Worm (Caenorhabditis elegans): ENCODE data around the gene F49F1.14.
"Not testable (repeated sequence)": the region's sequence is repeated elsewhere in the genome, so short reads cannot be mapped to it uniquely, and the experiment has no call there.

Gene F49F1.14

DNA sequence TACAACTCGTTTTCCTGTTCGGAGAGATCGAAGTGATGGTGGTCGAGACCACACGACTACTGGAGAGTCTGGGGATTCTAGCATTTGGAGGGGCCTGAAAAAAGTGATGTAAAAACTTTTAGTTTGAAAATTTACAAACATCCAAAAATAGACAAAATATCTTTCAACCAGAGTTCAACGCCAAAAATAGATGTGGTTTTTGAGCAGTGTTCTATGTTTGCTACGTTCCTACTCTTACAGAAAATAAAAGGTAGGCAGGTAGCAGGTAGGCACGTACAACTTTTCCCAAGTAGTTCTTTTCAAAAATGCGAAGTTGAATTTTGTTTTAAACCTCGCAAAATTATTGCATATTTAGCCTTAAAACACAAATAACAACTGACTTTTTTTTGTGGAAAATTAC lies at the start of gene F49F1.14:
Gene F49F1.14, minus strand, starts transcription at position 101 of the 400 bp plus-strand sequence.
- TF ChIP-seq unc-62 (GFP tag; optimal IDR thresholded peaks at IDR 0.05): no peak

DNA sequence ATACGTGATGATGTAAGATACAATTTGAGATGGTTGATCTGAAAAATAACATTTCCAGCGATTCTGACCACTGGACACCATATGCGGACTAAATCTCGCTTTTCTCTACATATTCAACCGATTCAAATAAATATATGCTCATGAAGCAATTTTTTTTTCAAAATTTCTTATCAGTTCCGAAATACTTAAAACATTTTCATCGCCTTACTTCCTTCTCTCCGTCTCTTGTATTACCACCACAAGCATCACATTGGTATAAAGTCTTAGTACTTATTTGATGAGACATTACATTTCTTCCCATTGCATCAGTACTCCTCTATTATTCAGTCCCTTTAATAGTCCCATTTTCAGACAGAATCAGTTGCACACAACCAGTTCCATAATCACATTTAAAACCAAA lies 42.4 kb upstream of the F49F1.14 start, which contains the start of gene K08D10.14:
Gene K08D10.14, plus strand, starts transcription at position 301 of the 400 bp plus-strand sequence.
- TF ChIP-seq unc-62 (GFP tag; optimal IDR thresholded peaks at IDR 0.05): no peak

DNA sequence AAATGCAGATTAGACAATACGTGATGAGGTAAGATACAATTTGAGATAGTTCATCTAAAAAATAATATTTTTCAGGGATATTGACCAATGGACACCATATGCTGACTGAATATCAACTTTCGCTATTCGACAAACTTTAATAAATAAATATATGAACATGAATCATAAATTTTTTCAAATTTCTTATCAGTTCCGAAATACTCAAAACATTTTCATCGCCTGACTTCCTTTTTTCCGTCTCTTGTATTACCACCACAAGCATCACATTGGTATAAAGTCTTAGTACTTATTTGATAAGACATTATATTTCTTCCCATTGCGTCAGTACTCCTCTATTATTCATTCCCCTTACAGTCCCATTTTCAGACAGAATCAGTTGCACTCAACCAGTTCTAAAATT lies 39.9 kb upstream of the F49F1.14 start, which contains the start of the genes K08D10.10 and R07C12.1:
Gene K08D10.10, plus strand, starts transcription at position 93 of the 400 bp plus-strand sequence.
Gene R07C12.1, plus strand, starts transcription at position 314 of the 400 bp plus-strand sequence.
- no peak for TF ChIP-seq unc-62 (GFP tag; optimal IDR thresholded peaks at IDR 0.05)

DNA sequence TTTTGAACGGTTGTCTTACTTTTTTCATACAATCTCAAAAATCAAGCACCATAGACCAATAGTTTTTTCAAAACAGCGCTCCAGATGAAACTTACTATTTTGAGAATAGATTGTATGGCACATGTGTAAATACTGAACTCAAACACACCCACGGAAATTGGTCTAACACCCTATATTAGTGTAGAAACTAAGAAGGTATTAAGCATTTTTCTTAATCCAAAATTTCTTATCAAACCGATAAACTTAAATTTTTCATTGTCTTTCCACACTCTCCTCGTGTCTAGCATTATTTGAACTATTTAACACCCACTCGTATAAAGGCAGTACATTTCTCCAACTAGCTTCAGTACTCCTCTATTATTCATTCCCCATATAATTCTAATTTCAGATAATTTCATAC lies 37.9 kb upstream of the F49F1.14 start:
- no peak for TF ChIP-seq unc-62 (GFP tag; optimal IDR thresholded peaks at IDR 0.05)

DNA sequence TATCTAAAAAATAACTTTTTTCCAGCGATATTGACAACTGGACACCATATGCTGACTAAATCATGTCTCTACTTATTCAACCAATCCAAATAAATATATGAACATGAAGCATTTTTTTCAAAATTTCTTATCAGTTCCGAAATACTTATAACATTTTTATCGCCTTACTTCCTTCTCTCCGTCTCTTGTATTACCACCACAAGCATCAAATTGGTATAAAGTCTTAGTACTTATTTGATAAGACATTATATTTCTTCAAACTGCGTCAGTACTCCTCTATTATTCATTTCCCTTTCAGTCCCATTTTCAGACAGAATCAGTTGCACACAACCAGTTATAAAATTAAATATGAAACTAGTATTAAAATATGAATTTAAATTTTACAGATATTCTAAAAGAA lies 35.6 kb upstream of the F49F1.14 start:
- TF ChIP-seq unc-62 (GFP tag; optimal IDR thresholded peaks at IDR 0.05): no peak

DNA sequence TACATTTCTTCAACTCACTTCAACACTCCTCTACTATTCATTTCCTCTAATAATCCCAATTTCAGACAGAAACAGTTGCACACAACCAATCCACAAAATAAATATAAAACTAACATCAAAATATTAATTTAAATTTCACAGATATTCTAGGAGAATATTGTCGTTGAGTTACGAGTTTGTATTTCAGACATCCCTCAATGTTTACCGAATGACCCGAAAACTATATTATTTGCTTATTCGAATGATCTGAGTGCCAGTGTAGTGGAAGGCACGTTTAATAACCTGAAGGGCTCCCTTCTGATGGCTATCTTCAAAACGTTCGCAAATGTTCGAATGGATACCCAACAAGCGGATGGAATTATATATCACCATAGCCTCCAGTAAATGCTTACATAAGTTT lies 32.5 kb upstream of the F49F1.14 start, which contains the start of gene R07C12.3:
Gene R07C12.3, plus strand, starts transcription at position 301 of the 400 bp plus-strand sequence.
- TF ChIP-seq unc-62 (GFP tag; optimal IDR thresholded peaks at IDR 0.05): no peak

DNA sequence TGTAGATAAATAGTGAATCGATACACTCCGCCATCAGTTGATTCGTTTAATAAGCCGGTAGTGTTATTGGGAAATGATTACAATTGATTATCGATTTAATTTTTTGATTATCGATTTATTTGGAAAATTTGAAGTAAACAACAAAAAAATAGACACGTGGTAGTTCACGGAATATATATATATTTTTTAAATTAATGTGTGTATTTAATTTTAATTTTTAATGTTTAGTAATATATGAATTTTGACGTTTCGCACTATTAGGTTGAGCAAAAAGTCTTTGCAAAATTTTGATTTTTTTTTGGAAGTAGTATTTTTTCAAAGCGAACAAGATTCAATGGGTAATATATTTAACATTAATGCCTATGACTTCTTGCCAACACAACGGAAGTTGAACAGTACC lies 30.7 kb upstream of the F49F1.14 start, which contains the start of gene F49F1.12:
Gene F49F1.12, minus strand, starts transcription at position 101 of the 400 bp plus-strand sequence.
- not testable (repeated sequence) for TF ChIP-seq unc-62 (GFP tag; optimal IDR thresholded peaks at IDR 0.05)

DNA sequence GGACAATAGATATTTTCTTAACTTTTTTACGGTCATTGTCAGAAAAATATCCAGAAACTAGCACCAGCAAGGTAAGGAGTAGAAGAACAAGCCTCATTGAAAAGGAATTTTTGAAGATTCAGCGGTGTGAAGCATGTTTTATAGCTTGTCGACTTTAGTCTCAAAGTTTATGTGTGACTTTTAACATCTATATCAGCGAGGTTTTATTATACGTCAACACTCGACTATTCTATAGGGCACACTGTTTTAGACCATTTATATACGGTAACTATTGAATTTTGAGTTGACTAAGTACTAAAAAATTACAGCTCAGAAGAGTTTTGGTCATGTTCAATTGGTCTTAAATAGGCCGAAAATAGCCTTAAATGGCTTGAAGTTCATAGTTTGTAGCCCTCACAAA lies 29.0 kb upstream of the F49F1.14 start, which contains the start of gene F49F1.11:
Gene F49F1.11, minus strand, starts transcription at position 101 of the 400 bp plus-strand sequence.
- no peak for TF ChIP-seq unc-62 (GFP tag; optimal IDR thresholded peaks at IDR 0.05)

DNA sequence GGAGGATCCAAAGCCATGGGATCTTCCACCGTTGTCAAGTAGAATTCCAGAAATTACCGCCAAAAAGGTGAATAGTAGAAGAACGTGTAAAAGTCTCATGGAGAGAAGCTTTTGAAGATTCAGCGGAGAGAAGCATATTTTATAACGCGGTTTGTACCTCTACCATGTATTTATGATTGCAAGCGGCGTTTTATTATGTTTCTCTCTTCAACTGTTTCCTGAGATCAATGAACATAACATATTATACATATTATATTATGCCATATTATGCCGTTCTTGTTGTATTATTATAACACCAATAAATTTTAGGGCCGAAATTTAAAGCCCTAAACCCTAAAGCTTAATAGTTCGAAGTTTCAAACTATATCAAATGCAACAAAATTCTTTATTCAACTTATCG lies 28.0 kb upstream of the F49F1.14 start, which contains the start of gene F49F1.18:
Gene F49F1.18, minus strand, starts transcription at position 101 of the 400 bp plus-strand sequence.
- no peak for TF ChIP-seq unc-62 (GFP tag; optimal IDR thresholded peaks at IDR 0.05)

DNA sequence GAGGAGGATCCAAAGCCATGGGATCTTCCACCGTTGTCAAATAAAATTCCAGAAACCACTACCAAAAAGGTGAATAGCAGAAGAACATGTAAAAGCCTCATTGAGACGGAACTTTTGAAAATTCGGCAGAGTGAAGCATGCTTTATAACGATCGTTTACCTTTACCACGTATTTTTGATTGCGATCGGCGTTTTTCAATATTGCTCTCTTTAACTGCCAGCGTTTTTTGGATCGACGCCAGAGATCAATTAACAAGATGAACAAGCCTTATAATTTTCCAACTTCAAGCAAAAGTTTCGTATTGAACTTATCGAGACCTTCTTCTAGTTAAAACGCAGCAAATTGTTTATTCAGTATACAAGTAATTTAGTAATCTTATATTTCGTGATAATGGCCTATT lies 26.7 kb upstream of the F49F1.14 start, which contains the start of gene F49F1.10:
Gene F49F1.10, minus strand, starts transcription at position 101 of the 400 bp plus-strand sequence.
- no peak for TF ChIP-seq unc-62 (GFP tag; optimal IDR thresholded peaks at IDR 0.05)

DNA sequence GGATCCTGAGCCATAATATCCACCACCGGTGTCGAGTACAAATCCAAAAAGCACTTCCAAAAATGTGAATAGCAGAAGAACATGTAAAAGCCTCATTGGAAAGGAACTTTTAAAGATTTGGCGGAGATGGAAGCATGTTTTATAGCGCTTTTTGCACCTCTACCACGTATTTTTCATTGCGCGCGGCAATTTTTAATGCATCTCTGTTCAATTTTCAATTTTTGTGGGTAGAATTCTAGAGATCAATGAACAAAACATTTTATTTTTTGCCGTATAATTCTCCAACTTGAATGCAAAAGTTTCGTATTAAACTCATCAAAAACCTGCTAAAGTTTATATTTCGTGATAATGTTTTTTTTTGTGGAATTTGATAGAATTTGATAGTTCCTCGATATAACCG lies 25.2 kb upstream of the F49F1.14 start, which contains the start of gene F49F1.9:
Gene F49F1.9, minus strand, starts transcription at position 101 of the 400 bp plus-strand sequence.
- no peak for TF ChIP-seq unc-62 (GFP tag; optimal IDR thresholded peaks at IDR 0.05)

DNA sequence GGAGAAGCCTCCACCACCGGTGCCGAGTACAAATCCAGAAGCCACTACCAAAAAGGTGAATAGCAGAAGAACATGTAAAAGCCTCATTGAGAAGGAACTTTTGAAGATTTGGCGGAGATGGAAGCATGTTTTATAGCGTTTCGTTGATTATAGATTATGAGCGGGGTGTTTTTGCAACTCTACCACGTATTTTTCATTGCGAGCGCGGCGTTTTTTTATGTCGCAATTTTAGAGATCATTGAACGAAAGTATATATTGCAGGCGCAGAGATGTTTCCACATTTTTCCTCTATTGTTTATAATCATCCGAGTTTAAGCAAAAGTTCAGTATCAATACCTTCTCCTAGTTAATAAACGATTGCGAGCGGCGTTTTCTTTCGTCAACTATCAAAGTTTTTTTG lies 23.5 kb upstream of the F49F1.14 start, which contains the start of gene F49F1.17:
Gene F49F1.17, minus strand, starts transcription at position 101 of the 400 bp plus-strand sequence.
- TF ChIP-seq unc-62 (GFP tag; optimal IDR thresholded peaks at IDR 0.05): no peak

DNA sequence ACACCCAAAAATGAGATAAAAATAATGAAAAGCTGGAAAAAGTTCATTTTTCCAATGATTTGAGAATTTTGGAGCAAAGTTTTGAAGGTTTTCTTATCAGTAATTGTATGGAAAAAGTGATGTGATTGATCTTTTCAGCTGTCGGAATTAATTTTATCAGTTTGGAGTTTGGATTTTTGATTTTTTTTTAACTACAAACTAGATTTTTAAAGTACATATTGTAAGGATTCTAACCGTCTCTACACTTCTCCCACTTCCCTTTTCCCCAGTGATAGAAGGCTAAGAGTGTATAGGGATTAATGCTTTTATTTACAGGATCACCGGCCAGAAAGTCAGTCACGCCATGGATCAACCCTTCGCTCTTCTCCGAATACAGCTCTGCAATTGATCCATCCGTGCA lies 13.4 kb upstream of the F49F1.14 start, which contains the start of gene F49F1.7:
Gene F49F1.7, minus strand, starts transcription at position 101 of the 400 bp plus-strand sequence.
- TF ChIP-seq unc-62 (GFP tag; optimal IDR thresholded peaks at IDR 0.05): not testable (repeated sequence)

DNA sequence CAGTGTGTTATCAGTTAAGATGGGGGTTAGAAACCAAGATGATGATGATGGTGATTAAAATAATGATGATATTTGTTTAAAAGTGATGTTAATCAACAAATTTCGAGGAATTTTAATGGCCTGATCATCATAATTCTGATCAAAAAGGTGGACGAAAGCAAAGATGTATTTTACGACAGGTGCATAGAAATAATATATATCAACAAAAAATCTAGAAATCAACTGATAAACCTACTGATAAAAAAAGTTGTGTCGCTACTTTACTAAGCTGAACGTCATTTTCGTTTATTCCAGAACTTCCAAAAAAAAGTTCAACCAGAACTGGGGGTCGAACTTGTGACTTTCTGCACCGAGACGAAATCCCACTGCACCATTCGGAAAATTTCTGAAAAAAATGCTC lies 10.8 kb upstream of the F49F1.14 start, which contains the start of gene mul-1:
Gene mul-1, minus strand, starts transcription at position 84 of the 400 bp plus-strand sequence.
- TF ChIP-seq unc-62 (GFP tag; optimal IDR thresholded peaks at IDR 0.05): no peak

DNA sequence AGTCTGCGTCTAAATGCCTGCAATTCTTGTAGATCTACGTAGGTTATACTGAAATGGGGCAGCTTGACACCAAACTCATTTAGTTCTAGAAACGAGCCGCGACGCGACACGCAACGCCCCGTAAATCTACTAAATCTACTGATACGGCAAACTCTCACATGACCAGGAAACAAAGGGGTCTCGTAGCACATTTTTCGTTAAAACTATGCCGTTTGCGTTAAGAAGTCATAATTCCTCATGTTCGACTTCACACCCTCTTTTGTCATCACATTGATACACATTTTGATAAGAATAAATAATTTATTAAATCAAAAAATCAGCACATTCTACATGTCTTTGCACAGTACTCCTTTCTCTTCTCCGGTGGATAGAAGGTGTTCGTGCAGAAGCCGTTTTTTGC lies 8.8 kb upstream of the F49F1.14 start:
- TF ChIP-seq unc-62 (GFP tag; optimal IDR thresholded peaks at IDR 0.05): no peak

DNA sequence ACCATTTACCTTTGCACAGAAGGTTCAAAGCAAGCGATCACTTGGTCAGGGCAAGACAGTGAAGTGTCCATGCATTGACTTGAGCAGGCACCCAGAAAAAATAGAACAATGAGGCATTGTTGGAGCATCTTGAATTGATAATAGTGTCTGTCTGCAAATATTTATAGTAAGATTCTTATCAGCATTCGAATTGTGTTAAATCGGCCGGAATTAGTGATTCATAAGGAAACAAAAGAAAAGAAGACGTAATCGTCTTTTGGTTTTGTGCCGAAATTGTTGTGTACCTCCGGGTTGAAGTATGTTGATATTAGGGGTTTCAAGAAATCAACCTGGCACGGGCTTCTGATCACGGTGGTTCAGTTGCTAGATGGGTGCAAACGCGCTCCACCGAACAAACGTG lies 8.0 kb upstream of the F49F1.14 start, which contains the start of gene F49F1.5:
Gene F49F1.5, minus strand, starts transcription at position 153 of the 400 bp plus-strand sequence.
- no peak for TF ChIP-seq unc-62 (GFP tag; optimal IDR thresholded peaks at IDR 0.05)

DNA sequence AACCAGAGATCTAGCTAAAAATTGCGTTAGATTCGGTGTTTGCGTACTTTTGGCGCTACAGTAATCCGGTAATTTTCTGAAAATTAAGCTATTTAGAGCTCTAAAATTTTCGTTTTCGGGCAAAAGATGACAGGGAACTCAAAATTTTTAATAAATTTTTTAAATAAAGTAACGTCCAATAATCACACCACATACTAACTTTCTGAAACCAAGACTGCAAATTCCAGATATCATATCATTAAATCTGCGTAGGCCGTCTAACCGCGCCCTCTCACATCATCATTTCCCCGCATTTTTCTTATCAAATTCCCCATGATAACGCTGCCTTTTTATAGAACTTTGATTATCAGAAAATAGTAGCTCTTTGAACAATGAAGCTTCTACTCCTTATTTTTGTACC lies 5.1 kb upstream of the F49F1.14 start, which contains the start of gene drd-50:
Gene drd-50, plus strand, starts transcription at position 301 of the 400 bp plus-strand sequence.
- no peak for TF ChIP-seq unc-62 (GFP tag; optimal IDR thresholded peaks at IDR 0.05)

Measured in whole organism, dauer.